Worm (Caenorhabditis elegans) whole organism, L4/young adult: ENCODE measurements around the gene cpg-2.

Experiments used
- W03F9.2 ChIP-seq: fragments of 150-350 bp; optimal IDR thresholded peaks from 2 replicates; lab custom pipeline; 2014; ENCODE audit warnings: missing biosample characterization, missing genetic modification characterization
- dao-5 ChIP-seq: sonication (generic microtip); optimal IDR thresholded peaks from 2 replicates; lab custom pipeline; 2016; ENCODE audit warnings: missing genotype, missing genetic modification characterization, moderate library complexity, missing compliant biosample characterization

- no peak for TF ChIP-seq dao-5 (tag; lab: Kevin White, UChicago)
- no peak for TF ChIP-seq W03F9.2 (tag; lab: Kevin White, UChicago)
Measured at ce11 chrIII:7090545-7090944, 13.2 kb downstream of the cpg-2 start, which contains the start of gene ZK418.10.
